Worm (Caenorhabditis elegans): ENCODE data around the gene C07G1.15.

- TF ChIP-seq unc-39 (tag; optimal IDR thresholded peaks at IDR 0.05) (no peak), unc-62 (GFP tag; optimal IDR thresholded peaks at IDR 0.05) (no peak), pha-4 (tag; optimal IDR thresholded peaks at IDR 0.05) (no peak), elt-1 (tag; optimal IDR thresholded peaks at IDR 0.05; ENCODE audit: borderline replicate concordance, insufficient read depth) (no peak), elt-3 (tag; optimal IDR thresholded peaks at IDR 0.05) (no peak), nhr-12 (tag; optimal IDR thresholded peaks at IDR 0.05) (no peak), lsy-2 (tag; optimal IDR thresholded peaks at IDR 0.05) (no peak), zip-8 (tag; optimal IDR thresholded peaks at IDR 0.05) (no peak), mab-5 (tag; optimal IDR thresholded peaks at IDR 0.05) (no peak), snpc-4 (tag; optimal IDR thresholded peaks at IDR 0.05) (no peak)
Measured at ce11 chrIV:8173610-8174009, 3.8 kb downstream of the C07G1.15 start.
